Worm (Caenorhabditis elegans): Measurements from ENCODE around the gene F25H9.7.

ce11 chrV:13423608-13424007 is 44.6 kb upstream of the F25H9.7 start, which contains the start of gene srv-10:
- TF ChIP-seq cog-1 (tag; optimal IDR thresholded peaks at IDR 0.05) (no peak), ztf-23 (GFP tag; IDR thresholded peaks at IDR 0.05) (no peak)

Measured in whole organism, midembryonic.